Worm (Caenorhabditis elegans) whole organism, L1 larva: ENCODE data around the gene prx-19.
A peak's percentile ranks its signal among the peaks of the same experiment; 100 is the strongest.

ENCODE experiments used
- C34B4.2 ChIP-seq: sonication (generic microtip); optimal IDR thresholded peaks from 2 replicates; lab custom pipeline; 2017; ENCODE audit warnings: mild to moderate bottlenecking, missing genetic modification characterization, missing compliant biosample characterization
- aha-1 ChIP-seq: fragments of 150-350 bp; optimal IDR thresholded peaks from 2 replicates; lab custom pipeline; 2014; ENCODE audit warnings: missing biosample characterization, missing genetic modification characterization
- aly-2 ChIP-seq: fragments of 150-350 bp; optimal IDR thresholded peaks from 2 replicates; lab custom pipeline; 2014; ENCODE audit warnings: missing biosample characterization, missing genetic modification characterization
- ama-1 ChIP-seq: fragments of 150-350 bp; optimal IDR thresholded peaks from 2 replicates; lab custom pipeline; 2014
- blmp-1 ChIP-seq: fragments of 150-350 bp; optimal IDR thresholded peaks from 2 replicates; lab custom pipeline; 2014; ENCODE audit warnings: missing biosample characterization, missing genetic modification characterization
- ceh-8 ChIP-seq: fragments of 200-800 bp; sonication (Bioruptor generic); optimal IDR thresholded peaks from 2 replicates; lab custom pipeline; 2018; ENCODE audit warnings: mild to moderate bottlenecking, missing genetic modification characterization, moderate library complexity, missing compliant biosample characterization
- ceh-88 ChIP-seq: fragments of 200-800 bp; sonication (Bioruptor generic); IDR thresholded peaks from 2 replicates; pipeline ENCODE4 v1.3.6; 2022; ENCODE audit warnings: missing genetic modification characterization, missing compliant biosample characterization
- ces-1 ChIP-seq: fragments of 150-350 bp; optimal IDR thresholded peaks from 2 replicates; lab custom pipeline; 2014; ENCODE audit warnings: missing biosample characterization, missing genetic modification reagents, missing genetic modification characterization
- dpl-1 ChIP-seq, 3 experiments: fragments of 150-350 bp in 2 of 3; sonication (generic microtip) in 1 of 3; optimal IDR thresholded peaks; 2 replicates each; lab custom pipeline; 2014 to 2017; ENCODE audit warnings: missing biosample characterization in 3 of 3, missing genetic modification characterization in 3 of 3, missing genetic modification reagents in 3 of 3
- efl-1 ChIP-seq, 4 experiments: fragments of 150-350 bp; optimal IDR thresholded peaks in 3 of 4; peaks in 1 of 4; 1 replicate in 1 of 4; 2 replicates in 3 of 4; lab custom pipeline; 2014; ENCODE audit warnings: missing biosample characterization in 2 of 4, missing genetic modification characterization in 2 of 4, missing genetic modification reagents in 2 of 4
- efl-3 ChIP-seq: fragments of 200-800 bp; sonication (Bioruptor generic); optimal IDR thresholded peaks from 2 replicates; lab custom pipeline; 2018; ENCODE audit warnings: mild to moderate bottlenecking, missing genetic modification characterization, missing compliant biosample characterization
- egl-13 ChIP-seq: sonication (generic microtip); optimal IDR thresholded peaks from 2 replicates; lab custom pipeline; 2016; ENCODE audit warnings: missing genotype, missing genetic modification reagents, missing genetic modification characterization, missing compliant biosample characterization
- egl-27 ChIP-seq, 2 experiments: fragments of 150-350 bp in 1 of 2; sonication (generic microtip); optimal IDR thresholded peaks; 3 replicates each; lab custom pipeline; 2017 to 2018; ENCODE audit warnings: missing biosample characterization in 2 of 2, missing genetic modification characterization in 2 of 2, missing genetic modification reagents in 2 of 2
- elt-2 ChIP-seq: sonication (generic microtip); optimal IDR thresholded peaks from 2 replicates; lab custom pipeline; 2016; ENCODE audit warnings: missing genetic modification characterization, mild to moderate bottlenecking, inconsistent platforms, missing compliant biosample characterization, missing genetic modification reagents
- fkh-4 ChIP-seq: sonication (generic microtip); optimal IDR thresholded peaks from 2 replicates; lab custom pipeline; 2016; ENCODE audit warnings: missing compliant biosample characterization, missing genetic modification characterization, borderline replicate concordance
- fos-1 ChIP-seq: fragments of 150-350 bp; optimal IDR thresholded peaks from 2 replicates; lab custom pipeline; 2014; ENCODE audit warnings: missing biosample characterization, missing genetic modification characterization
- grh-1 ChIP-seq: fragments of 200-800 bp; sonication (Bioruptor generic); IDR thresholded peaks from 2 replicates; pipeline ENCODE4 v1.3.6; 2022; ENCODE audit warnings: missing genetic modification reagents, missing genetic modification characterization, missing compliant biosample characterization
- hlh-4 ChIP-seq: sonication (generic microtip); optimal IDR thresholded peaks from 2 replicates; lab custom pipeline; 2016; ENCODE audit warnings: mild to moderate bottlenecking, missing genetic modification characterization, missing compliant biosample characterization
- isw-1 ChIP-seq: fragments of 200-800 bp; sonication (Bioruptor generic); IDR thresholded peaks from 2 replicates; pipeline ENCODE4 v1.3.6; 2022; ENCODE audit warnings: missing genetic modification characterization, missing compliant biosample characterization
- jun-1 ChIP-seq: fragments of 150-350 bp; optimal IDR thresholded peaks from 2 replicates; lab custom pipeline; 2014; ENCODE audit warnings: missing biosample characterization, missing genetic modification reagents, missing genetic modification characterization
- lin-13 ChIP-seq: fragments of 150-350 bp; optimal IDR thresholded peaks from 2 replicates; lab custom pipeline; 2014; ENCODE audit warnings: missing biosample characterization, missing genetic modification reagents, missing genetic modification characterization
- lin-15B ChIP-seq: fragments of 150-350 bp; sonication (generic microtip); optimal IDR thresholded peaks from 3 replicates; lab custom pipeline; 2014; ENCODE audit warnings: missing biosample characterization, missing genetic modification characterization
- lir-3 ChIP-seq: sonication (generic microtip); optimal IDR thresholded peaks from 2 replicates; lab custom pipeline; 2016; ENCODE audit warnings: mild to moderate bottlenecking, missing genetic modification characterization, moderate library complexity, missing compliant biosample characterization; ENCODE audit not compliant: poor library complexity
- lsy-2 ChIP-seq, 2 experiments: fragments of 150-350 bp; optimal IDR thresholded peaks; 2 replicates each; lab custom pipeline; 2014; ENCODE audit warnings: missing biosample characterization in 2 of 2, missing genetic modification characterization in 2 of 2
- mab-9 ChIP-seq: fragments of 200-800 bp; sonication (Bioruptor generic); IDR thresholded peaks from 2 replicates; pipeline ENCODE4 v1.3.6; 2022; ENCODE audit warnings: missing genetic modification reagents, missing genetic modification characterization, missing compliant biosample characterization
- mdl-1 ChIP-seq, 2 experiments: fragments of 150-350 bp; optimal IDR thresholded peaks; 2 replicates each; lab custom pipeline; 2014 to 2017; ENCODE audit warnings: missing biosample characterization in 2 of 2, missing genetic modification characterization in 2 of 2, inconsistent platforms in 1 of 2
- mef-2 ChIP-seq: fragments of 150-350 bp; optimal IDR thresholded peaks from 2 replicates; lab custom pipeline; 2014; ENCODE audit warnings: missing biosample characterization, missing genetic modification characterization
- mep-1 ChIP-seq: fragments of 150-350 bp; optimal IDR thresholded peaks from 2 replicates; lab custom pipeline; 2014; ENCODE audit warnings: missing biosample characterization, missing genetic modification characterization
- nhr-11 ChIP-seq: fragments of 150-350 bp; optimal IDR thresholded peaks from 2 replicates; lab custom pipeline; 2014; ENCODE audit warnings: missing biosample characterization, missing genetic modification characterization
- nhr-12 ChIP-seq: sonication (generic microtip); optimal IDR thresholded peaks from 2 replicates; lab custom pipeline; 2017; ENCODE audit warnings: missing biosample characterization, missing genetic modification characterization
- nhr-19 ChIP-seq: fragments of 200-800 bp; sonication (Bioruptor generic); conservative IDR thresholded peaks from 2 replicates; pipeline ENCODE4 v1.3.6; 2022; ENCODE audit warnings: missing genetic modification characterization, missing compliant biosample characterization
- nhr-20 ChIP-seq: sonication (generic microtip); optimal IDR thresholded peaks from 2 replicates; lab custom pipeline; 2016; ENCODE audit warnings: mild to moderate bottlenecking, missing genetic modification characterization, missing compliant biosample characterization
- nhr-71 ChIP-seq: sonication (generic microtip); optimal IDR thresholded peaks from 2 replicates; lab custom pipeline; 2016; ENCODE audit warnings: mild to moderate bottlenecking, missing genetic modification characterization, moderate library complexity, missing compliant biosample characterization
- nhr-76 ChIP-seq: sonication (generic microtip); optimal IDR thresholded peaks from 2 replicates; lab custom pipeline; 2017; ENCODE audit warnings: missing biosample characterization, missing genetic modification characterization
- nhr-85 ChIP-seq: sonication (generic microtip); peaks from one replicate; lab custom pipeline; 2016; ENCODE audit warnings: missing genetic modification characterization, inconsistent platforms, missing compliant biosample characterization
- nhr-90 ChIP-seq: sonication (generic microtip); optimal IDR thresholded peaks from 2 replicates; lab custom pipeline; 2016; ENCODE audit warnings: mild to moderate bottlenecking, missing genetic modification characterization, missing compliant biosample characterization; ENCODE audit not compliant: poor library complexity
- pqm-1 ChIP-seq: sonication (generic microtip); optimal IDR thresholded peaks from 3 replicates; lab custom pipeline; 2017; ENCODE audit warnings: missing biosample characterization, missing genetic modification characterization
- snu-23 ChIP-seq: sonication (generic microtip); optimal IDR thresholded peaks from 2 replicates; lab custom pipeline; 2016; ENCODE audit warnings: missing genetic modification characterization, missing compliant biosample characterization
- swsn-7 ChIP-seq: sonication (generic microtip); optimal IDR thresholded peaks from 2 replicates; lab custom pipeline; 2016; ENCODE audit warnings: missing genetic modification characterization, missing compliant biosample characterization
- tbx-2 ChIP-seq: sonication (generic microtip); optimal IDR thresholded peaks from 2 replicates; lab custom pipeline; 2016; ENCODE audit warnings: missing genetic modification characterization, missing compliant biosample characterization
- unc-62 ChIP-seq: fragments of 150-350 bp; optimal IDR thresholded peaks from 2 replicates; lab custom pipeline; 2014; ENCODE audit warnings: missing biosample characterization, missing genetic modification reagents, missing genetic modification characterization
- unc-86 ChIP-seq: sonication (generic microtip); optimal IDR thresholded peaks from 2 replicates; lab custom pipeline; 2016; ENCODE audit warnings: missing genetic modification characterization, missing compliant biosample characterization
- vab-15 ChIP-seq: sonication (generic microtip); optimal IDR thresholded peaks from 2 replicates; lab custom pipeline; 2017; ENCODE audit warnings: missing genotype, mild to moderate bottlenecking, missing genetic modification characterization, missing compliant biosample characterization
- xbp-1 ChIP-seq: sonication (generic microtip); optimal IDR thresholded peaks from 2 replicates; lab custom pipeline; 2016; ENCODE audit warnings: missing genetic modification characterization, missing compliant biosample characterization

Gene prx-19

DNA sequence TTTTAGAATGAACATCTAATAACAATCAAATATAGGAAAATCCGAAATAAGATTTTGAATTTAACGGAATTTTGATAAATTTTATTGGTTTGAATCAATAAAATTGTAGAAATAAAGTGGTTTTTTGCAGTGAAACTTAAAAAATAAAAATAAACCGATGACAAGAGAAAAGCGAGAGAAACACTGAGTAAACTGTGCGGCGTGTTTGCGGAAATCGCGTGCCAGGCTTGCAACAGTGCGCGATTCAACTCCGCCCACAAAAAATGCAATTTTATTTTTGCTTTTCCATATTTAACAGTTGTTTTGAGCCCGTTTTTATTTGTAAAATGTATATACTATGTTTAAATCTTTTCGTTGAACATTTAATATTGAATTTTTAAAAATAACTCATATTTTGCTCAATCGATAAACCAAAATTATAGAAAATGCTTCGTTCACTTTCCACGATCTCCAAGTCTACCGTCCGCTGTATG, 41.2 kb downstream of the prx-19 start, which contains the start of gene mtss-1 (continued):
- TF ChIP-seq lin-13 (GFP tag; lab: Kevin White, UChicago) (peak; percentile 3), vab-15 (no peak), unc-86 (tag; lab: Kevin White, UChicago) (peak; percentile 15), swsn-7 (peak; percentile 58), nhr-71 (tag; lab: Kevin White, UChicago) (peak; percentile 69), snu-23 (GFP tag; lab: Kevin White, UChicago) (peak; percentile 60), elt-2 (no peak), efl-1 (optimal IDR thresholded peaks at IDR 0.05; lab: Kevin White, UChicago) (peak; percentile 48 to 65), efl-1 (GFP tag; optimal IDR thresholded peaks at IDR 0.05 in 1 of 2; lab: Kevin White, UChicago) (peak; percentile 41 to 95), egl-27 (tag; optimal IDR thresholded peaks at IDR 0.05; lab: Kevin White, UChicago) (no peak), ceh-88 (no peak), fos-1 (tag; lab: Kevin White, UChicago) (no peak), ama-1 (no peak), mdl-1 (tag; optimal IDR thresholded peaks at IDR 0.05; lab: Kevin White, UChicago) (peak in 1 of 2 experiments; percentile 2), hlh-4 (peak; percentile 5), nhr-85 (tag; lab: Kevin White, UChicago) (no peak), jun-1 (no peak), blmp-1 (tag; lab: Kevin White, UChicago) (peak; percentile 13), grh-1 (GFP tag; lab: Robert Waterston, UW) (peak; percentile 68), ces-1 (no peak), mab-9 (no peak), aly-2 (tag; lab: Kevin White, UChicago) (no peak), dpl-1 (GFP tag; optimal IDR thresholded peaks at IDR 0.05; lab: Kevin White, UChicago) (peak; percentile 11 to 59 (median 56)), lir-3 (peak; percentile 39), unc-62 (GFP tag; lab: Kevin White, UChicago) (no peak), isw-1 (GFP tag; lab: Robert Waterston, UW) (no peak), tbx-2 (tag; lab: Kevin White, UChicago) (peak; percentile 68), efl-3 (GFP tag; lab: Kevin White, UChicago) (no peak), mep-1 (tag; lab: Kevin White, UChicago) (peak; percentile 32), nhr-76 (no peak), nhr-90 (tag; lab: Kevin White, UChicago) (peak; percentile 62), fkh-4 (tag; lab: Kevin White, UChicago) (no peak), nhr-12 (no peak)
- TF ChIP-seq, all 84 proteins: peak for 37

DNA sequence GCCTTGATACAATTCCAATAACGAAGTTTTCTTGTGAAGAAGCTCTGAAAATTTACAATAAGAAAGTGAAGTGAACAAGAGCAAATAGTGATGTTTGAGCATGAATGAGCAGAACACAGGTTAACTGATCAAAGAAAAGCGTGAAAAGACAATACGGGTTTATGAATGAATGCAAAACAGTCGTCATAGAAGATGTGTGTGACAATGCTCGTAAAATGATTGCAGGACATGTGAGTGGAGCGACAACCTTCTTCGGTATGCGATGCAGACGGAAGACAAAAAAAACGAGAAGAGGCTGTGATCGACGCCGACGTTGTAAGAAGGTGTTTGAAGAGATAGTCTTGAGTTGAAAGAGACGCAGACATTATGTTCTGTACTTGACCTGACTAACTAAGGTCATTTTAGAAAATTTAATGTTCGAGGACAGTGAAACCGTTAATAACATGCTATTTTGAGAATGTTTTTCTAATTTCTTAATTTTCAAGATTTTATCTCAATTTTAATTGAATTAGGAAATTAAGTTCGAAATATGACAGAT, 41.7 kb downstream of the prx-19 start, which contains the start of gene mig-22:
mig-22 (minus strand) TSS at position 51 of the 538 bp plus-strand sequence.
- TF ChIP-seq nhr-85 (tag; lab: Kevin White, UChicago): peak; percentile 77
- TF ChIP-seq tbx-2 (tag; lab: Kevin White, UChicago): no peak
- TF ChIP-seq mep-1 (tag; lab: Kevin White, UChicago): no peak
- TF ChIP-seq efl-1 (optimal IDR thresholded peaks at IDR 0.05; lab: Kevin White, UChicago): no peak
- TF ChIP-seq efl-1 (GFP tag; optimal IDR thresholded peaks at IDR 0.05 in 1 of 2; lab: Kevin White, UChicago): peak in 1 of 2 experiments; percentile 27
- no peak for TF ChIP-seq ceh-88
- no peak for TF ChIP-seq fkh-4 (tag; lab: Kevin White, UChicago)
- no peak for TF ChIP-seq aha-1 (tag; lab: Kevin White, UChicago)
- TF ChIP-seq hlh-4: no peak
- TF ChIP-seq blmp-1 (tag; lab: Kevin White, UChicago): peak; percentile 3
- TF ChIP-seq swsn-7: no peak
- peak in 1 of 2 experiments; percentile 9 for TF ChIP-seq lsy-2 (tag; optimal IDR thresholded peaks at IDR 0.05; lab: Kevin White, UChicago)

DNA sequence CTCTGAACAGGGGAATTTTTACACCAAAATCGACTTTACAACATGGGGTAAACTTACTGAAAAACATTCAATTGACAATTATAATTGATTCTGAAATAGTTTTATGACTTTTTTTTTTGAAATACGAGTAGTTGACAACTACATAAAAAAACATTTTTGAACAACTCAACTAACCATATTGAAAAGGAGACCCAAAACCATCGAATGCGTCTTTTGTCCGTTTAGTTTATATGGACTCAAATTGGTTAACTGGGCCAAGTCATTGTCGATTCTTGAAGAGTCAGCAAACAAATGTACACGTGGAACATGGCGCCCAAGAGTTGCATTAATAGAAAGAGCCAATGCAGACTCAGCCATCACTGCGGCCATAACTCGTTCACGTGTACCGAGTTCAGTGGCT, 42.6 kb downstream of the prx-19 start:
- TF ChIP-seq pqm-1 (tag; lab: Kevin White, UChicago) (no peak), nhr-11 (no peak), mep-1 (tag; lab: Kevin White, UChicago) (no peak), fos-1 (tag; lab: Kevin White, UChicago) (no peak), nhr-19 (GFP tag; lab: Robert Waterston, UW) (no peak), nhr-71 (tag; lab: Kevin White, UChicago) (no peak), ceh-8 (GFP tag; lab: Kevin White, UChicago) (no peak), lsy-2 (tag; optimal IDR thresholded peaks at IDR 0.05; lab: Kevin White, UChicago) (no peak), mef-2 (tag; lab: Kevin White, UChicago) (no peak), egl-13 (no peak), xbp-1 (tag; lab: Kevin White, UChicago) (no peak), C34B4.2 (tag; lab: Kevin White, UChicago) (no peak), aly-2 (tag; lab: Kevin White, UChicago) (no peak), lin-15B (tag; lab: Kevin White, UChicago) (no peak), nhr-20 (tag; lab: Kevin White, UChicago) (no peak), mab-9 (no peak)
